Worm (Caenorhabditis elegans): ENCODE results near the gene unc-105.

unc-105 gene

ce11 chrII:8116159-8116558 lies at the start of gene unc-105:
Gene unc-105, plus strand, starts transcription at chrII:8116459.
- TF ChIP-seq B0310.2 (tag; optimal IDR thresholded peaks at IDR 0.05) (no peak), hmg-4 (GFP tag; optimal IDR thresholded peaks at IDR 0.05) (no peak), ets-7 (tag; optimal IDR thresholded peaks at IDR 0.05) (no peak), pes-1 (GFP tag; IDR thresholded peaks at IDR 0.05) (no peak), scrt-1 (GFP tag; IDR thresholded peaks at IDR 0.05) (no peak), sea-1 (GFP tag; conservative IDR thresholded peaks at IDR 0.05) (no peak), tbx-37 (GFP tag; conservative IDR thresholded peaks at IDR 0.05) (no peak), aly-1 (tag; optimal IDR thresholded peaks at IDR 0.05) (no peak), F13C5.2 (tag; optimal IDR thresholded peaks at IDR 0.05) (no peak), hmbx-1 (tag; optimal IDR thresholded peaks at IDR 0.05) (no peak), hnd-1 (tag; optimal IDR thresholded peaks at IDR 0.05) (no peak), ceh-36 (tag; optimal IDR thresholded peaks at IDR 0.05) (no peak), tbx-11 (GFP tag; IDR thresholded peaks at IDR 0.05) (no peak), tra-4 (tag; optimal IDR thresholded peaks at IDR 0.05) (no peak), flt-1 (GFP tag; IDR thresholded peaks at IDR 0.05) (no peak)

ce11 chrII:8071012-8071625 lies 45.1 kb upstream of the unc-105 start:
- no peak for TF ChIP-seq pes-1 (GFP tag; IDR thresholded peaks at IDR 0.05)
- TF ChIP-seq tbx-37 (GFP tag; conservative IDR thresholded peaks at IDR 0.05) = no peak
- no peak for TF ChIP-seq sea-1 (GFP tag; conservative IDR thresholded peaks at IDR 0.05)
- no peak for TF ChIP-seq F13C5.2 (tag; optimal IDR thresholded peaks at IDR 0.05)
- no peak for TF ChIP-seq ets-7 (tag; optimal IDR thresholded peaks at IDR 0.05)
- TF ChIP-seq hmg-4 (GFP tag; optimal IDR thresholded peaks at IDR 0.05) = no peak
- no peak for TF ChIP-seq tbx-11 (GFP tag; IDR thresholded peaks at IDR 0.05)
- no peak for TF ChIP-seq tra-4 (tag; optimal IDR thresholded peaks at IDR 0.05)
- TF ChIP-seq ceh-13 (GFP tag; optimal IDR thresholded peaks at IDR 0.05) = no peak

- TF ChIP-seq flt-1 (GFP tag; IDR thresholded peaks at IDR 0.05) (no peak), ama-1 (optimal IDR thresholded peaks at IDR 0.05) (no peak), tbx-11 (GFP tag; IDR thresholded peaks at IDR 0.05) (no peak), ets-7 (tag; optimal IDR thresholded peaks at IDR 0.05) (no peak), pes-1 (GFP tag; IDR thresholded peaks at IDR 0.05) (no peak), hmg-4 (GFP tag; optimal IDR thresholded peaks at IDR 0.05) (no peak), aly-1 (tag; optimal IDR thresholded peaks at IDR 0.05) (no peak), sea-1 (GFP tag; conservative IDR thresholded peaks at IDR 0.05) (no peak), F13C5.2 (tag; optimal IDR thresholded peaks at IDR 0.05) (no peak), tra-4 (tag; optimal IDR thresholded peaks at IDR 0.05) (no peak), ceh-36 (tag; optimal IDR thresholded peaks at IDR 0.05) (no peak), ceh-13 (GFP tag; optimal IDR thresholded peaks at IDR 0.05) (no peak), B0310.2 (tag; optimal IDR thresholded peaks at IDR 0.05) (no peak), tbx-37 (GFP tag; conservative IDR thresholded peaks at IDR 0.05) (no peak), hmbx-1 (tag; optimal IDR thresholded peaks at IDR 0.05) (no peak)
Measured at ce11 chrII:8071801-8072544, 44.3 kb upstream of the unc-105 start.

ce11 chrII:8073222-8073621 lies 43.0 kb upstream of the unc-105 start, which contains the start of gene gpcp-2:
Gene gpcp-2, minus strand, starts transcription at chrII:8073374.
- no peak for TF ChIP-seq scrt-1 (GFP tag; IDR thresholded peaks at IDR 0.05)
- no peak for TF ChIP-seq hnd-1 (tag; optimal IDR thresholded peaks at IDR 0.05)
- no peak for TF ChIP-seq ama-1 (optimal IDR thresholded peaks at IDR 0.05)
- TF ChIP-seq tbx-11 (GFP tag; IDR thresholded peaks at IDR 0.05) = no peak
- no peak for TF ChIP-seq hmbx-1 (tag; optimal IDR thresholded peaks at IDR 0.05)
- no peak for TF ChIP-seq tra-4 (tag; optimal IDR thresholded peaks at IDR 0.05)
- no peak for TF ChIP-seq aly-1 (tag; optimal IDR thresholded peaks at IDR 0.05)
- TF ChIP-seq hmg-4 (GFP tag; optimal IDR thresholded peaks at IDR 0.05) = no peak
- TF ChIP-seq ets-7 (tag; optimal IDR thresholded peaks at IDR 0.05) = no peak
- no peak for TF ChIP-seq tbx-37 (GFP tag; conservative IDR thresholded peaks at IDR 0.05)

- no peak for TF ChIP-seq ceh-13 (GFP tag; optimal IDR thresholded peaks at IDR 0.05)
- no peak for TF ChIP-seq hmg-4 (GFP tag; optimal IDR thresholded peaks at IDR 0.05)
- TF ChIP-seq scrt-1 (GFP tag; IDR thresholded peaks at IDR 0.05) = no peak
- TF ChIP-seq flt-1 (GFP tag; IDR thresholded peaks at IDR 0.05) = no peak
- TF ChIP-seq ceh-36 (tag; optimal IDR thresholded peaks at IDR 0.05) = no peak
- no peak for TF ChIP-seq sea-1 (GFP tag; conservative IDR thresholded peaks at IDR 0.05)
- TF ChIP-seq pes-1 (GFP tag; IDR thresholded peaks at IDR 0.05) = no peak
- TF ChIP-seq tbx-37 (GFP tag; conservative IDR thresholded peaks at IDR 0.05) = no peak
- no peak for TF ChIP-seq aly-1 (tag; optimal IDR thresholded peaks at IDR 0.05)
- TF ChIP-seq tra-4 (tag; optimal IDR thresholded peaks at IDR 0.05) = no peak
- TF ChIP-seq hnd-1 (tag; optimal IDR thresholded peaks at IDR 0.05) = no peak
- no peak for TF ChIP-seq hmbx-1 (tag; optimal IDR thresholded peaks at IDR 0.05)
- no peak for TF ChIP-seq F13C5.2 (tag; optimal IDR thresholded peaks at IDR 0.05)
- TF ChIP-seq ets-7 (tag; optimal IDR thresholded peaks at IDR 0.05) = no peak
- no peak for TF ChIP-seq B0310.2 (tag; optimal IDR thresholded peaks at IDR 0.05)
Measured at ce11 chrII:8074058-8074457, 42.2 kb upstream of the unc-105 start.

- TF ChIP-seq ceh-36 (tag; optimal IDR thresholded peaks at IDR 0.05) = peak; percentile 44
- TF ChIP-seq ama-1 (optimal IDR thresholded peaks at IDR 0.05) = no peak
- peak; percentile 22 for TF ChIP-seq F13C5.2 (tag; optimal IDR thresholded peaks at IDR 0.05)
- peak; percentile 22 for TF ChIP-seq hmbx-1 (tag; optimal IDR thresholded peaks at IDR 0.05)
- peak; percentile 51 for TF ChIP-seq hnd-1 (tag; optimal IDR thresholded peaks at IDR 0.05)
- TF ChIP-seq B0310.2 (tag; optimal IDR thresholded peaks at IDR 0.05) = peak; percentile 26
- peak; percentile 81 for TF ChIP-seq aly-1 (tag; optimal IDR thresholded peaks at IDR 0.05)
- peak; percentile 75 for TF ChIP-seq tbx-11 (GFP tag; IDR thresholded peaks at IDR 0.05)
- TF ChIP-seq tbx-37 (GFP tag; conservative IDR thresholded peaks at IDR 0.05) = peak; percentile 69
- TF ChIP-seq ceh-13 (GFP tag; optimal IDR thresholded peaks at IDR 0.05) = peak; percentile 59
- TF ChIP-seq scrt-1 (GFP tag; IDR thresholded peaks at IDR 0.05) = peak; percentile 80
- TF ChIP-seq pes-1 (GFP tag; IDR thresholded peaks at IDR 0.05) = no peak; the same call in 1 of the 2 replicates
- TF ChIP-seq hmg-4 (GFP tag; optimal IDR thresholded peaks at IDR 0.05) = peak; percentile 89
- peak; percentile 79 for TF ChIP-seq flt-1 (GFP tag; IDR thresholded peaks at IDR 0.05)
- TF ChIP-seq tra-4 (tag; optimal IDR thresholded peaks at IDR 0.05) = peak; percentile 42
- TF ChIP-seq ets-7 (tag; optimal IDR thresholded peaks at IDR 0.05) = no peak
- peak; percentile 81 for TF ChIP-seq sea-1 (GFP tag; conservative IDR thresholded peaks at IDR 0.05)
Measured at ce11 chrII:8075324-8075810, 40.9 kb upstream of the unc-105 start, which contains the start of gene K02C4.2. Gene K02C4.2, plus strand, starts transcription at chrII:8075760.
